Fruit fly (Drosophila melanogaster) whole organism, adult: Measurements from ENCODE around the gene Vps52.
A peak's percentile ranks its signal among the peaks of the same experiment; 100 is the strongest.

Experiments
- CG11617 ChIP-seq: fragments of 200-800 bp; sonication (Bioruptor generic); optimal IDR thresholded peaks from 2 replicates; lab custom pipeline; 2017; ENCODE audit warnings: mild to moderate bottlenecking, missing biosample characterization, missing genetic modification reagents, missing genetic modification characterization
- CG12768 ChIP-seq: fragments of 200-800 bp; sonication (Bioruptor generic); optimal IDR thresholded peaks from 2 replicates; lab custom pipeline; 2017; ENCODE audit warnings: missing biosample characterization, missing genetic modification characterization, mild to moderate bottlenecking, moderate library complexity, missing genetic modification reagents
- CG14711 ChIP-seq: fragments of 200-800 bp; sonication (Bioruptor generic); optimal IDR thresholded peaks from 2 replicates; lab custom pipeline; 2018; ENCODE audit warnings: missing biosample characterization, mild to moderate bottlenecking, missing genetic modification characterization, moderate library complexity
- CG1620 ChIP-seq: fragments of 200-800 bp; sonication (Bioruptor generic); optimal IDR thresholded peaks from 2 replicates; lab custom pipeline; 2016; ENCODE audit warnings: missing biosample characterization, missing genetic modification characterization
- CG33017 ChIP-seq: fragments of 200-800 bp; sonication (Bioruptor generic); optimal IDR thresholded peaks from 2 replicates; lab custom pipeline; 2018; ENCODE audit warnings: missing biosample characterization, mild to moderate bottlenecking, missing genetic modification characterization, moderate library complexity
- CG5204 ChIP-seq: fragments of 200-800 bp; sonication (Bioruptor generic); optimal IDR thresholded peaks from 2 replicates; lab custom pipeline; 2016; ENCODE audit warnings: missing biosample characterization, missing genetic modification characterization
- CG7045 ChIP-seq: fragments of 200-800 bp; sonication (Bioruptor generic); optimal IDR thresholded peaks from 2 replicates; lab custom pipeline; 2017; ENCODE audit warnings: missing biosample characterization, mild to moderate bottlenecking, missing genetic modification characterization
- CG7101 ChIP-seq: fragments of 200-800 bp; sonication (Bioruptor generic); optimal IDR thresholded peaks from 2 replicates; lab custom pipeline; 2018; ENCODE audit warnings: missing biosample characterization, mild to moderate bottlenecking, missing genetic modification characterization, moderate library complexity
- Clk ChIP-seq: fragments of 200-800 bp; sonication (Bioruptor generic); optimal IDR thresholded peaks from 2 replicates; lab custom pipeline; 2017; ENCODE audit warnings: missing biosample characterization, missing genetic modification characterization
- Crg-1 ChIP-seq: fragments of 200-800 bp; sonication (Bioruptor generic); optimal IDR thresholded peaks from 2 replicates; lab custom pipeline; 2016; ENCODE audit warnings: missing biosample characterization, missing genetic modification characterization
- Hr96 ChIP-seq: fragments of 200-800 bp; sonication (Bioruptor generic); optimal IDR thresholded peaks from 2 replicates; lab custom pipeline; 2016; ENCODE audit warnings: missing biosample characterization, missing genetic modification characterization
- Mnt ChIP-seq: fragments of 200-800 bp; sonication (Bioruptor generic); optimal IDR thresholded peaks from 2 replicates; lab custom pipeline; 2016; ENCODE audit warnings: missing biosample characterization, mild to moderate bottlenecking, missing genetic modification characterization
- bab1 ChIP-seq: fragments of 200-800 bp; sonication (Bioruptor generic); optimal IDR thresholded peaks from 3 replicates; lab custom pipeline; 2019; ENCODE audit warnings: missing biosample characterization, mild to moderate bottlenecking, missing genetic modification characterization, moderate library complexity
- cic ChIP-seq: fragments of 200-800 bp; sonication (Bioruptor generic); optimal IDR thresholded peaks from 2 replicates; lab custom pipeline; 2017; ENCODE audit warnings: missing biosample characterization, mild to moderate bottlenecking, missing genetic modification characterization, moderate library complexity
- cnc ChIP-seq, 2 experiments: fragments of >200 bp; optimal IDR thresholded peaks; 2 replicates each; lab custom pipeline; 2017
- kay ChIP-seq: fragments of 200-800 bp; sonication (Bioruptor generic); peaks from one replicate; lab custom pipeline; 2016; ENCODE audit warnings: missing biosample characterization, missing genetic modification characterization, borderline replicate concordance
- ovo ChIP-seq: fragments of 200-800 bp; sonication (Bioruptor generic); optimal IDR thresholded peaks from 2 replicates; lab custom pipeline; 2016; ENCODE audit warnings: missing biosample characterization, missing genetic modification characterization
- pad ChIP-seq: fragments of 200-800 bp; sonication (Bioruptor generic); optimal IDR thresholded peaks from 3 replicates; lab custom pipeline; 2017; ENCODE audit warnings: missing biosample characterization, missing genetic modification characterization, mild to moderate bottlenecking, moderate library complexity, missing genetic modification reagents
- tj ChIP-seq: fragments of 200-800 bp; sonication (Bioruptor generic); optimal IDR thresholded peaks from 3 replicates; lab custom pipeline; 2017; ENCODE audit warnings: missing biosample characterization, mild to moderate bottlenecking, missing genetic modification characterization, moderate library complexity
- toe ChIP-seq: fragments of 200-800 bp; sonication (Bioruptor generic); optimal IDR thresholded peaks from 2 replicates; lab custom pipeline; 2016; ENCODE audit warnings: missing biosample characterization, missing genetic modification characterization

Gene Vps52

DNA sequence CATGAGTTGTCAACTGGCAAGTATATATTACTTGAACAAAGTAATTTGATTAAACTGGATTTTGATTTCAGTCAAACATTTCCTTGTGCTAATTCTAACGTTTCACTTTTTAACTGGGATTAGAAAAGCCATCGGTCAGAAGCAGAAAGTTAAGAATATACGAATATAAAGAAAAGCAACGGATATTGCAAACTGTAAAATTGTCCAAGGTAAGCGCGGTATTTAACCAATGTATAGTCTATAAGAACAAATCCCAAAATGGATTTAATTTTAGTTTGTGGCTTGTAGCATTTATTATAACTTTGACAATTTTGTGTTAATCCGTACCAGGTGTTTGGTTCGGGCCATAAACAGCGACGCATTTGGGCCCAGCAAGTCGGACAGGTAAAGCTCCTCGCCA, 27.8 kb upstream of the Vps52 start, which contains the start of gene CG18269:
CG18269 (plus strand) TSS at position 301 of the 400 bp plus-strand sequence.
- TF ChIP-seq tj (GFP tag; lab: Kevin White, UChicago): no peak
- TF ChIP-seq bab1: no peak
- TF ChIP-seq Clk (GFP tag; lab: Kevin White, UChicago): no peak
- no peak for TF ChIP-seq CG12768
- TF ChIP-seq Hr96: no peak
- TF ChIP-seq CG7101 (tag; lab: Kevin White, UChicago): no peak
- no peak for TF ChIP-seq cic (GFP tag; lab: Kevin White, UChicago)
- TF ChIP-seq CG7045 (GFP tag; lab: Kevin White, UChicago): no peak

dm6 chr2L:5550735-5551134, 27.0 kb upstream of the Vps52 start, which contains the start of gene CG14014:
CG14014 (minus strand) TSS chr2L:5550835.
- TF ChIP-seq ovo (GFP tag; lab: Kevin White, UChicago) (no peak), toe (GFP tag; lab: Kevin White, UChicago) (no peak), CG12768 (no peak), Crg-1 (no peak), CG5204 (GFP tag; lab: Kevin White, UChicago) (no peak), CG14711 (tag; lab: Kevin White, UChicago) (no peak), cnc (optimal IDR thresholded peaks at IDR 0.05; lab: Kevin White, UChicago) (no peak), CG7101 (tag; lab: Kevin White, UChicago) (no peak), pad (GFP tag; lab: Kevin White, UChicago) (no peak), cic (GFP tag; lab: Kevin White, UChicago) (no peak), CG33017 (no peak), CG11617 (GFP tag; lab: Kevin White, UChicago) (no peak), Hr96 (no peak), kay (no peak), Mnt (GFP tag; lab: Kevin White, UChicago) (no peak), Clk (GFP tag; lab: Kevin White, UChicago) (no peak), tj (GFP tag; lab: Kevin White, UChicago) (no peak), bab1 (no peak)

dm6 chr2L:5547288-5547777, 23.6 kb upstream of the Vps52 start:
- TF ChIP-seq CG33017 (peak; percentile 34), CG5204 (GFP tag; lab: Kevin White, UChicago) (no peak), Clk (GFP tag; lab: Kevin White, UChicago) (no peak), CG7045 (GFP tag; lab: Kevin White, UChicago) (peak; percentile 10), Mnt (GFP tag; lab: Kevin White, UChicago) (peak; percentile 5), tj (GFP tag; lab: Kevin White, UChicago) (peak; percentile 80), CG1620 (GFP tag; lab: Kevin White, UChicago) (no peak), cnc (optimal IDR thresholded peaks at IDR 0.05; lab: Kevin White, UChicago) (no peak), cic (GFP tag; lab: Kevin White, UChicago) (peak; percentile 96), pad (GFP tag; lab: Kevin White, UChicago) (no peak), CG12768 (peak; percentile 45), Crg-1 (peak; percentile 0), ovo (GFP tag; lab: Kevin White, UChicago) (peak; percentile 7), CG7101 (tag; lab: Kevin White, UChicago) (peak; percentile 46), kay (peak; percentile 21), bab1 (no peak), Hr96 (no peak), CG14711 (tag; lab: Kevin White, UChicago) (no peak), CG11617 (GFP tag; lab: Kevin White, UChicago) (no peak), toe (GFP tag; lab: Kevin White, UChicago) (peak; percentile 40)

dm6 chr2L:5546518-5547287, 23.0 kb upstream of the Vps52 start, which contains the start of gene Oscillin:
Oscillin (plus strand) TSS chr2L:5547086.
- TF ChIP-seq pad (GFP tag; lab: Kevin White, UChicago): peak; percentile 31
- no peak for TF ChIP-seq cic (GFP tag; lab: Kevin White, UChicago)
- peak; percentile 43 for TF ChIP-seq CG11617 (GFP tag; lab: Kevin White, UChicago)
- no peak for TF ChIP-seq toe (GFP tag; lab: Kevin White, UChicago)
- TF ChIP-seq CG14711 (tag; lab: Kevin White, UChicago): peak; percentile 93
- TF ChIP-seq bab1: peak; percentile 65
- TF ChIP-seq CG7101 (tag; lab: Kevin White, UChicago): peak; percentile 31
- no peak for TF ChIP-seq Hr96
- TF ChIP-seq ovo (GFP tag; lab: Kevin White, UChicago): no peak
- peak; percentile 27 for TF ChIP-seq CG5204 (GFP tag; lab: Kevin White, UChicago)
- TF ChIP-seq cnc (optimal IDR thresholded peaks at IDR 0.05; lab: Kevin White, UChicago): peak in 1 of 2 experiments; percentile 21
- TF ChIP-seq CG12768: peak; percentile 36
- TF ChIP-seq tj (GFP tag; lab: Kevin White, UChicago): no peak
- TF ChIP-seq CG1620 (GFP tag; lab: Kevin White, UChicago): no peak
- TF ChIP-seq CG7045 (GFP tag; lab: Kevin White, UChicago): peak; percentile 59
- peak; percentile 87 for TF ChIP-seq kay
- TF ChIP-seq Crg-1: no peak
- no peak for TF ChIP-seq CG33017
- TF ChIP-seq Mnt (GFP tag; lab: Kevin White, UChicago): no peak

- no peak for TF ChIP-seq CG12768
- TF ChIP-seq ovo (GFP tag; lab: Kevin White, UChicago): no peak
Observed at dm6 chr2L:5546207-5546517, 22.5 kb upstream of the Vps52 start.
